Worm (Caenorhabditis elegans): ENCODE measurements around the gene nlp-60.

The nlp-60 gene

DNA sequence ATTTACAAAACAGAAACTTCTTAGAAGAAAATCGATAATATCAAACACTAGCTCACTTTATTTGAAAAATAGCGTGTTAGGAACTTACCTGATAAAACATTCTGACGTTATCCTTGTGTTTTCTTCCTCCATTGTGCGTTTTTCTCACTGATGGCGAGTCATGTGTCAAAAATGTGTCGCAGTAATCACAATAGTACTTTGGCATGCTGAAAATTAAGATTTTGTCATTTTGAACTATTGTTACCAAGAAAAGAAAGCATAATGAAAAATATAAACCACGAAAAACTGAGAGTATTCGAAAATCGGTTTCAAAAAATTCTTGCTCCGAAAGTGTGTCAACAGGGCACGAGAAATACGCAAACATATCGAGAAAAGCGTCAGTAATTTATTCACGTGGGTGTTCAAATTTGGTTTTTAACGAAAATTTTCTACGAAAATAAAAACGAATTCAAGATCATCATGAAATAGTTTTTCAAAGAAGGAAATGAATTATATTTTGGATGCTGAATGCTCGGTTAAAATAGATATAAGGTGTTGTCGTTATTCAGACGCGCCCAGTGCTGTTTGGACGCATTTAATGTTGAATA is 8.6 kb upstream of the nlp-60 start, which contains the start of gene snrp-3:
Gene snrp-3 (minus strand): TSS at position 206 of the 587 bp plus-strand sequence.
- TF ChIP-seq Y48G9A.11 (GFP tag; IDR thresholded peaks at IDR 0.05), result 0 out of 2 replicates have a peak, but pooled peaks have one; percentile 26
- peak in 1 of 2 experiments; percentile 93 for TF ChIP-seq unc-62 (GFP tag; optimal IDR thresholded peaks at IDR 0.05 in 1 of 2)
- TF ChIP-seq unc-62 (tag; optimal IDR thresholded peaks at IDR 0.05), result no peak
- TF ChIP-seq unc-39 (tag; optimal IDR thresholded peaks at IDR 0.05), result no peak
- no peak for TF ChIP-seq set-16 (GFP tag; IDR thresholded peaks at IDR 0.05)
- TF ChIP-seq skn-1 (tag; optimal IDR thresholded peaks at IDR 0.05), result no peak
- TF ChIP-seq ces-1 (GFP tag; optimal IDR thresholded peaks at IDR 0.05), result no peak
- no peak for TF ChIP-seq daf-12 (tag; optimal IDR thresholded peaks at IDR 0.05)
- TF ChIP-seq ceh-20 (GFP tag; IDR thresholded peaks at IDR 0.05), result no peak
- no peak for TF ChIP-seq tra-1 (GFP tag; IDR thresholded peaks at IDR 0.05)
- no peak for TF ChIP-seq lin-39 (tag; optimal IDR thresholded peaks at IDR 0.05)
- peak; percentile 55 for TF ChIP-seq fkh-10 (GFP tag; optimal IDR thresholded peaks at IDR 0.05)
- no peak for TF ChIP-seq spr-1 (tag; optimal IDR thresholded peaks at IDR 0.05)
- no peak for TF ChIP-seq ceh-62 (tag; optimal IDR thresholded peaks at IDR 0.05)
- no peak for TF ChIP-seq egl-43 (GFP tag; IDR thresholded peaks at IDR 0.05)
- no peak for TF ChIP-seq Y5F2A.4 (GFP tag; optimal IDR thresholded peaks at IDR 0.05)
- no peak for TF ChIP-seq attf-4 (tag; optimal IDR thresholded peaks at IDR 0.05)
- no peak for TF ChIP-seq ztf-11 (tag; optimal IDR thresholded peaks at IDR 0.05)
- peak; percentile 52 for TF ChIP-seq lin-15B (tag; optimal IDR thresholded peaks at IDR 0.05)
- no peak for TF ChIP-seq daf-8 (GFP tag; IDR thresholded peaks at IDR 0.05)
- 0 out of 2 replicates have a peak, but pooled peaks have one; percentile 10 for TF ChIP-seq pha-4 (GFP tag; IDR thresholded peaks at IDR 0.05)
- TF ChIP-seq pha-4 (tag; optimal IDR thresholded peaks at IDR 0.05), result peak; percentile 57
- no peak for TF ChIP-seq daf-19 (GFP tag; conservative IDR thresholded peaks at IDR 0.05)
- peak; percentile 83 for TF ChIP-seq T20F7.1 (GFP tag; optimal IDR thresholded peaks at IDR 0.05)
- TF ChIP-seq php-3 (GFP tag; IDR thresholded peaks at IDR 0.05), result no peak
- TF ChIP-seq nhr-10 (tag; optimal IDR thresholded peaks at IDR 0.05), result no peak
- TF ChIP-seq nhr-28 (tag; optimal IDR thresholded peaks at IDR 0.05), result peak; percentile 42
- TF ChIP-seq arid-1 (GFP tag; conservative IDR thresholded peaks at IDR 0.05), result 0 out of 2 replicates have a peak, but pooled peaks have one; percentile 20
- TF ChIP-seq F10B5.3 (tag; optimal IDR thresholded peaks at IDR 0.05), result peak; percentile 72
- peak; percentile 62; the same call in 1 of the 2 replicates for TF ChIP-seq nhr-42 (GFP tag; IDR thresholded peaks at IDR 0.05)
- TF ChIP-seq lin-38 (GFP tag; IDR thresholded peaks at IDR 0.05), result peak; percentile 82
- TF ChIP-seq nhr-11 (tag; optimal IDR thresholded peaks at IDR 0.05), result peak; percentile 37
- 0 out of 2 replicates have a peak, but pooled peaks have one; percentile 60 for TF ChIP-seq zfp-3 (GFP tag; conservative IDR thresholded peaks at IDR 0.05)
- TF ChIP-seq gei-8 (GFP tag; optimal IDR thresholded peaks at IDR 0.05), result no peak
- TF ChIP-seq egl-27 (tag; optimal IDR thresholded peaks at IDR 0.05), result no peak
- no peak; the same call in 1 of the 2 replicates for TF ChIP-seq hmg-1.1 (GFP tag; IDR thresholded peaks at IDR 0.05)
- peak in 1 of 2 experiments; percentile 9 for TF ChIP-seq hif-1 (tag; optimal IDR thresholded peaks at IDR 0.05)
- peak; percentile 54 for TF ChIP-seq nhr-48 (tag; optimal IDR thresholded peaks at IDR 0.05)
- TF ChIP-seq sdz-12 (GFP tag; optimal IDR thresholded peaks at IDR 0.05), result no peak
- no peak for TF ChIP-seq lin-1 (GFP tag; IDR thresholded peaks at IDR 0.05)
- peak; percentile 80 for TF ChIP-seq duxl-1 (tag; optimal IDR thresholded peaks at IDR 0.05; ENCODE audit: poor library complexity)
- no peak for TF ChIP-seq nhr-41 (GFP tag; IDR thresholded peaks at IDR 0.05)
- TF ChIP-seq nhr-25 (tag; optimal IDR thresholded peaks at IDR 0.05; ENCODE audit: borderline replicate concordance, insufficient read depth), result peak; percentile 53
- no peak for TF ChIP-seq mxl-2 (GFP tag; conservative IDR thresholded peaks at IDR 0.05)
- no peak for TF ChIP-seq F49E8.2 (tag; optimal IDR thresholded peaks at IDR 0.05; ENCODE audit: borderline replicate concordance)
- TF ChIP-seq nhr-76 (tag; optimal IDR thresholded peaks at IDR 0.05), result no peak
- TF ChIP-seq zag-1 (tag; optimal IDR thresholded peaks at IDR 0.05), result no peak
- no peak for TF ChIP-seq F26F4.8 (GFP tag; conservative IDR thresholded peaks at IDR 0.05)
- TF ChIP-seq hlh-30 (tag; optimal IDR thresholded peaks at IDR 0.05; ENCODE audit: insufficient read depth), result peak; percentile 85
- TF ChIP-seq nhr-237 (tag; optimal IDR thresholded peaks at IDR 0.05), result no peak
